Worm (Caenorhabditis elegans) whole organism, late embryonic: ENCODE results near the gene W01D2.6.

Experiments used
- C08G9.2 ChIP-seq: sonication (generic microtip); optimal IDR thresholded peaks from 2 replicates; lab custom pipeline; 2016; ENCODE audit warnings: mild to moderate bottlenecking, missing genetic modification characterization, moderate library complexity, missing compliant biosample characterization
- F13H6.1 ChIP-seq: sonication (generic microtip); optimal IDR thresholded peaks from 2 replicates; lab custom pipeline; 2016; ENCODE audit warnings: missing genetic modification characterization, missing compliant biosample characterization
- K09A11.1 ChIP-seq: sonication (generic microtip); optimal IDR thresholded peaks from 2 replicates; lab custom pipeline; 2017; ENCODE audit warnings: antibody characterized with exemption, mild to moderate bottlenecking, missing genetic modification characterization, missing compliant biosample characterization; ENCODE audit not compliant: insufficient read depth
- Y22D7AL.16 ChIP-seq: sonication (generic microtip); optimal IDR thresholded peaks from 2 replicates; lab custom pipeline; 2016; ENCODE audit warnings: missing genetic modification characterization, missing compliant biosample characterization
- ahr-1 ChIP-seq: sonication (generic microtip); optimal IDR thresholded peaks from 2 replicates; lab custom pipeline; 2016; ENCODE audit warnings: missing genetic modification characterization, missing compliant biosample characterization
- ceh-14 ChIP-seq: sonication (generic microtip); optimal IDR thresholded peaks from 2 replicates; lab custom pipeline; 2016; ENCODE audit warnings: missing genotype, missing genetic modification characterization, missing compliant biosample characterization
- ceh-18 ChIP-seq: sonication (generic microtip); optimal IDR thresholded peaks from 2 replicates; lab custom pipeline; 2016; ENCODE audit warnings: missing genetic modification characterization, missing compliant biosample characterization
- ceh-24 ChIP-seq: sonication (generic microtip); optimal IDR thresholded peaks from 2 replicates; lab custom pipeline; 2016; ENCODE audit warnings: mild to moderate bottlenecking, missing genetic modification characterization, missing compliant biosample characterization
- ceh-30 ChIP-seq: fragments of 150-350 bp; optimal IDR thresholded peaks from 2 replicates; lab custom pipeline; 2014; ENCODE audit warnings: missing biosample characterization, missing genetic modification characterization
- ceh-31 ChIP-seq: sonication (generic microtip); optimal IDR thresholded peaks from 2 replicates; lab custom pipeline; 2016; ENCODE audit warnings: missing genetic modification characterization, missing compliant biosample characterization
- ceh-34 ChIP-seq: sonication (generic microtip); optimal IDR thresholded peaks from 2 replicates; lab custom pipeline; 2016; ENCODE audit warnings: mild to moderate bottlenecking, missing genetic modification characterization, missing compliant biosample characterization
- ceh-45 ChIP-seq: fragments of 200-800 bp; sonication (Bioruptor generic); IDR thresholded peaks from 2 replicates; pipeline ENCODE4 v1.3.6; 2022; ENCODE audit warnings: missing genetic modification reagents, missing genetic modification characterization, missing compliant biosample characterization
- ceh-48 ChIP-seq: sonication (generic microtip); optimal IDR thresholded peaks from 2 replicates; lab custom pipeline; 2016; ENCODE audit warnings: missing genetic modification characterization, inconsistent platforms, missing compliant biosample characterization
- ceh-9 ChIP-seq: sonication (generic microtip); optimal IDR thresholded peaks from 2 replicates; lab custom pipeline; 2016; ENCODE audit warnings: mild to moderate bottlenecking, missing genetic modification characterization, inconsistent platforms, missing compliant biosample characterization
- dmd-4 ChIP-seq: sonication (generic microtip); optimal IDR thresholded peaks from 2 replicates; lab custom pipeline; 2016; ENCODE audit warnings: borderline replicate concordance, missing genetic modification characterization, missing compliant biosample characterization
- dve-1 ChIP-seq: sonication (generic microtip); optimal IDR thresholded peaks from 2 replicates; lab custom pipeline; 2017; ENCODE audit warnings: antibody characterized with exemption, mild to moderate bottlenecking, missing genetic modification characterization, missing compliant biosample characterization
- elt-2 ChIP-seq: sonication (generic microtip); optimal IDR thresholded peaks from 2 replicates; lab custom pipeline; 2016; ENCODE audit warnings: missing genetic modification reagents, missing genetic modification characterization, missing compliant biosample characterization
- elt-4 ChIP-seq: sonication (generic microtip); optimal IDR thresholded peaks from 2 replicates; lab custom pipeline; 2016; ENCODE audit warnings: missing genetic modification characterization, missing compliant biosample characterization
- eyg-1 ChIP-seq: sonication (generic microtip); optimal IDR thresholded peaks from 2 replicates; lab custom pipeline; 2016; ENCODE audit warnings: missing genotype, missing genetic modification characterization, missing compliant biosample characterization
- fkh-6 ChIP-seq: sonication (generic microtip); optimal IDR thresholded peaks from 2 replicates; lab custom pipeline; 2016; ENCODE audit warnings: missing genetic modification characterization, missing compliant biosample characterization
- gmeb-2 ChIP-seq: sonication (generic microtip); optimal IDR thresholded peaks from 2 replicates; lab custom pipeline; 2016; ENCODE audit warnings: missing genetic modification characterization, inconsistent platforms, missing compliant biosample characterization
- hlh-15 ChIP-seq: sonication (generic microtip); optimal IDR thresholded peaks from 2 replicates; lab custom pipeline; 2016; ENCODE audit warnings: missing genetic modification characterization, missing compliant biosample characterization
- hlh-30 ChIP-seq: sonication (generic microtip); optimal IDR thresholded peaks from 2 replicates; lab custom pipeline; 2017; ENCODE audit warnings: antibody characterized with exemption, missing genetic modification characterization, missing compliant biosample characterization; ENCODE audit not compliant: insufficient read depth
- hlh-6 ChIP-seq: sonication (generic microtip); optimal IDR thresholded peaks from 2 replicates; lab custom pipeline; 2016; ENCODE audit warnings: missing genotype, missing genetic modification characterization, missing compliant biosample characterization
- hlh-8 ChIP-seq: sonication (generic microtip); optimal IDR thresholded peaks from 2 replicates; lab custom pipeline; 2016; ENCODE audit warnings: missing genotype, missing genetic modification characterization, missing compliant biosample characterization
- lim-6 ChIP-seq: sonication (generic microtip); optimal IDR thresholded peaks from 2 replicates; lab custom pipeline; 2016; ENCODE audit warnings: missing genetic modification characterization, missing compliant biosample characterization
- madf-2 ChIP-seq: sonication (generic microtip); optimal IDR thresholded peaks from 2 replicates; lab custom pipeline; 2017; ENCODE audit warnings: missing genetic modification characterization, missing compliant biosample characterization
- mec-3 ChIP-seq: sonication (generic microtip); optimal IDR thresholded peaks from 2 replicates; lab custom pipeline; 2016; ENCODE audit warnings: borderline replicate concordance, missing genetic modification characterization, missing compliant biosample characterization
- nfya-1 ChIP-seq: sonication (generic microtip); optimal IDR thresholded peaks from 2 replicates; lab custom pipeline; 2017; ENCODE audit warnings: missing genetic modification characterization, mild to moderate bottlenecking, missing compliant biosample characterization, antibody characterized with exemption, moderate library complexity
- nhr-11 ChIP-seq: fragments of 150-350 bp; optimal IDR thresholded peaks from 2 replicates; lab custom pipeline; 2014; ENCODE audit warnings: missing biosample characterization, missing genetic modification characterization
- nhr-232 ChIP-seq: sonication (generic microtip); optimal IDR thresholded peaks from 2 replicates; lab custom pipeline; 2016; ENCODE audit warnings: missing genetic modification characterization, missing compliant biosample characterization
- npax-4 ChIP-seq: sonication (generic microtip); optimal IDR thresholded peaks from 2 replicates; lab custom pipeline; 2016; ENCODE audit warnings: missing genetic modification characterization, missing compliant biosample characterization
- pag-3 ChIP-seq: sonication (generic microtip); optimal IDR thresholded peaks from 2 replicates; lab custom pipeline; 2016; ENCODE audit warnings: missing compliant biosample characterization, missing genetic modification characterization, borderline replicate concordance
- pat-9 ChIP-seq: fragments of 200-800 bp; sonication (Bioruptor generic); optimal IDR thresholded peaks from 2 replicates; lab custom pipeline; 2018; ENCODE audit warnings: mild to moderate bottlenecking, missing genetic modification characterization, moderate library complexity, missing compliant biosample characterization
- pqm-1 ChIP-seq: sonication (generic microtip); optimal IDR thresholded peaks from 2 replicates; lab custom pipeline; 2016; ENCODE audit warnings: missing genetic modification characterization, missing compliant biosample characterization
- pros-1 ChIP-seq: fragments of 150-350 bp; optimal IDR thresholded peaks from 2 replicates; lab custom pipeline; 2014; ENCODE audit warnings: missing biosample characterization, missing genetic modification reagents, missing genetic modification characterization
- ref-2 ChIP-seq: sonication (generic microtip); optimal IDR thresholded peaks from 2 replicates; lab custom pipeline; 2016; ENCODE audit warnings: missing genetic modification characterization, missing compliant biosample characterization
- rnt-1 ChIP-seq: sonication (generic microtip); optimal IDR thresholded peaks from 2 replicates; lab custom pipeline; 2016; ENCODE audit warnings: missing genetic modification characterization, missing compliant biosample characterization
- sdc-2 ChIP-seq: sonication (generic microtip); optimal IDR thresholded peaks from 2 replicates; lab custom pipeline; 2016; ENCODE audit warnings: missing genotype, missing genetic modification characterization, missing compliant biosample characterization
- syd-9 ChIP-seq: sonication (generic microtip); optimal IDR thresholded peaks from 2 replicates; lab custom pipeline; 2016; ENCODE audit warnings: mild to moderate bottlenecking, missing genetic modification characterization, moderate library complexity, missing compliant biosample characterization
- tbx-2 ChIP-seq: sonication (generic microtip); optimal IDR thresholded peaks from 2 replicates; lab custom pipeline; 2016; ENCODE audit warnings: missing genetic modification characterization, missing compliant biosample characterization
- ttx-3 ChIP-seq: sonication (generic microtip); optimal IDR thresholded peaks from 2 replicates; lab custom pipeline; 2016; ENCODE audit warnings: missing genetic modification reagents, missing genetic modification characterization, missing compliant biosample characterization
- unc-3 ChIP-seq, 2 experiments: fragments of 200-800 bp in 1 of 2; sonication (Bioruptor generic) in 1 of 2; sonication (generic microtip) in 1 of 2; conservative IDR thresholded peaks in 1 of 2; optimal IDR thresholded peaks in 1 of 2; 2 replicates each; pipeline versions ENCODE4 v1.3.6 to Lab custom; 2016 to 2022; ENCODE audit warnings: missing compliant biosample characterization in 2 of 2, missing genetic modification characterization in 2 of 2, missing genetic modification reagents in 1 of 2
- unc-42 ChIP-seq: sonication (generic microtip); optimal IDR thresholded peaks from 2 replicates; lab custom pipeline; 2016; ENCODE audit warnings: missing genotype, missing genetic modification characterization, missing compliant biosample characterization
- unc-86 ChIP-seq: sonication (generic microtip); optimal IDR thresholded peaks from 2 replicates; lab custom pipeline; 2016; ENCODE audit warnings: missing genetic modification characterization, missing compliant biosample characterization
- zip-5 ChIP-seq: sonication (generic microtip); optimal IDR thresholded peaks from 2 replicates; lab custom pipeline; 2016; ENCODE audit warnings: missing genetic modification characterization, missing compliant biosample characterization
- ztf-16 ChIP-seq: sonication (generic microtip); optimal IDR thresholded peaks from 2 replicates; lab custom pipeline; 2017; ENCODE audit warnings: missing genetic modification characterization, missing compliant biosample characterization

Gene W01D2.6

DNA sequence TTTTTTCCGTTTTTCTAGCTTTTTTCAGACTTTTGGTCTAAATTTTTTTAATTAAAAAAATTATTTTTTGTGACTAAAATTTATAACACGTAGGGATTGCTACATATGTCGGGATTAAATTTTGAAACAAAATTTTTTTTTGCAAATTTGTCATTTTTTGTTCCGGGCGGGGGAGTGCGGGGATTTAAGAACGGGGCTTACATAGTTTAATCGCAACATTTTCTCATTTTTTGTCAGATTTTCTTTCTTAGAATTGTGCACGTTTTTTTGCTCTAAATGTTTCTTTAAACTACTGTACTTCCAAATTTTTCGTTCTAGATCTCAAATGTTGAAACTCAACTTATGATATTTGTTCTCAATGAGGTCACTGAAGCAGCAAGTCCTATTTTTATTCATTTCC, 18.0 kb upstream of the W01D2.6 start, which contains the start of gene Y54E2A.10:
Y54E2A.10 (plus strand) TSS at position 301 of the 400 bp plus-strand sequence.
- TF ChIP-seq C08G9.2 (tag; lab: Kevin White, UChicago) (no peak), elt-2 (tag; lab: Kevin White, UChicago) (no peak), pat-9 (no peak), ceh-48 (tag; lab: Kevin White, UChicago) (no peak), ahr-1 (no peak), unc-42 (tag; lab: Kevin White, UChicago) (no peak), madf-2 (tag; lab: Kevin White, UChicago) (no peak), nhr-11 (tag; lab: Kevin White, UChicago) (no peak)

- TF ChIP-seq F13H6.1 (no peak), pqm-1 (tag; lab: Kevin White, UChicago) (no peak), hlh-15 (no peak), ttx-3 (tag; lab: Kevin White, UChicago) (no peak), Y22D7AL.16 (tag; lab: Kevin White, UChicago) (no peak), ceh-14 (tag; lab: Kevin White, UChicago) (no peak), pat-9 (no peak), tbx-2 (no peak), ceh-9 (tag; lab: Kevin White, UChicago) (no peak)
Observed at ce11 chrII:14792470-14792869, 16.3 kb upstream of the W01D2.6 start.

- peak; percentile 40 for TF ChIP-seq syd-9 (tag; lab: Kevin White, UChicago)
- peak; percentile 94 for TF ChIP-seq tbx-2
- TF ChIP-seq pag-3 (tag; lab: Kevin White, UChicago): peak; percentile 23
- peak; percentile 83 for TF ChIP-seq nfya-1 (tag; lab: Kevin White, UChicago)
- TF ChIP-seq lim-6 (tag; lab: Kevin White, UChicago): peak; percentile 83
- peak; percentile 97 for TF ChIP-seq C08G9.2 (tag; lab: Kevin White, UChicago)
- TF ChIP-seq sdc-2: no peak
- TF ChIP-seq gmeb-2: no peak
- peak; percentile 98 for TF ChIP-seq ceh-31 (tag; lab: Kevin White, UChicago)
- peak; percentile 12 for TF ChIP-seq nhr-232 (tag; lab: Kevin White, UChicago)
- no peak for TF ChIP-seq ceh-24 (tag; lab: Kevin White, UChicago)
- peak; percentile 42 for TF ChIP-seq madf-2 (tag; lab: Kevin White, UChicago)
- TF ChIP-seq ztf-16 (tag; lab: Kevin White, UChicago): peak; percentile 5
- TF ChIP-seq zip-5 (tag; lab: Kevin White, UChicago): peak; percentile 81
- no peak for TF ChIP-seq pros-1 (tag; lab: Kevin White, UChicago)
- TF ChIP-seq ttx-3 (tag; lab: Kevin White, UChicago): peak; percentile 29
- TF ChIP-seq ceh-14 (tag; lab: Kevin White, UChicago): peak; percentile 80
- peak; percentile 79 for TF ChIP-seq fkh-6
- TF ChIP-seq unc-86 (tag; lab: Kevin White, UChicago): peak; percentile 56
- TF ChIP-seq dmd-4 (tag; lab: Kevin White, UChicago): no peak
- peak; percentile 35 for TF ChIP-seq K09A11.1 (tag; lab: Kevin White, UChicago)
- peak; percentile 55; the same call in 1 of the 2 replicates for TF ChIP-seq unc-3 (GFP tag; conservative IDR thresholded peaks at IDR 0.05; lab: Robert Waterston, UW)
- no peak for TF ChIP-seq unc-3 (tag; optimal IDR thresholded peaks at IDR 0.05; lab: Kevin White, UChicago)
- TF ChIP-seq npax-4 (tag; lab: Kevin White, UChicago): no peak
- no peak for TF ChIP-seq Y22D7AL.16 (tag; lab: Kevin White, UChicago)
- TF ChIP-seq rnt-1 (tag; lab: Kevin White, UChicago): peak; percentile 78
- TF ChIP-seq ceh-48 (tag; lab: Kevin White, UChicago): peak; percentile 64
- TF ChIP-seq ceh-18 (tag; lab: Kevin White, UChicago): peak; percentile 76
- peak; percentile 93 for TF ChIP-seq unc-42 (tag; lab: Kevin White, UChicago)
- TF ChIP-seq hlh-30 (tag; lab: Kevin White, UChicago): no peak
- TF ChIP-seq ceh-45 (GFP tag; lab: Robert Waterston, UW): no peak
- TF ChIP-seq hlh-8: peak; percentile 81
- TF ChIP-seq F13H6.1: peak; percentile 67
- TF ChIP-seq hlh-6 (tag; lab: Kevin White, UChicago): no peak
- TF ChIP-seq ceh-34 (tag; lab: Kevin White, UChicago): peak; percentile 84
- peak; percentile 89 for TF ChIP-seq ref-2 (tag; lab: Kevin White, UChicago)
- no peak for TF ChIP-seq elt-4 (tag; lab: Kevin White, UChicago)
- peak; percentile 51 for TF ChIP-seq eyg-1 (tag; lab: Kevin White, UChicago)
- peak; percentile 81 for TF ChIP-seq dve-1 (tag; lab: Kevin White, UChicago)
- peak; percentile 84 for TF ChIP-seq mec-3
- peak; percentile 70 for TF ChIP-seq ceh-30 (tag; lab: Kevin White, UChicago)
Observed at ce11 chrII:14794935-14795454, 13.8 kb upstream of the W01D2.6 start, which contains the start of gene eif-3.B. Gene eif-3.B, plus strand, starts transcription at chrII:14795404.
